Worm (Caenorhabditis elegans): Measurements from ENCODE around the gene nadk-1.

Gene nadk-1

ce11 chrIV:1443514-1443913, 13.4 kb upstream of the nadk-1 start:
- TF ChIP-seq dao-5 (tag; optimal IDR thresholded peaks at IDR 0.05) (no peak), him-1 (tag; optimal IDR thresholded peaks at IDR 0.05) (no peak), W03F9.2 (tag; optimal IDR thresholded peaks at IDR 0.05) (no peak)

ce11 chrIV:1443997-1444678, 12.7 kb upstream of the nadk-1 start:
- TF ChIP-seq W03F9.2 (tag; optimal IDR thresholded peaks at IDR 0.05), result no peak
- no peak for TF ChIP-seq dao-5 (tag; optimal IDR thresholded peaks at IDR 0.05)

ce11 chrIV:1445920-1446319, 11.0 kb upstream of the nadk-1 start, which contains the start of gene clp-7:
Gene clp-7, minus strand, starts transcription at chrIV:1445966.
- TF ChIP-seq W03F9.2 (tag; optimal IDR thresholded peaks at IDR 0.05) (no peak), him-1 (tag; optimal IDR thresholded peaks at IDR 0.05) (no peak), dao-5 (tag; optimal IDR thresholded peaks at IDR 0.05) (no peak)

ce11 chrIV:1452480-1452879, 4.4 kb upstream of the nadk-1 start:
- TF ChIP-seq dao-5 (tag; optimal IDR thresholded peaks at IDR 0.05) (no peak), W03F9.2 (tag; optimal IDR thresholded peaks at IDR 0.05) (no peak), him-1 (tag; optimal IDR thresholded peaks at IDR 0.05) (no peak)

- TF ChIP-seq him-1 (tag; optimal IDR thresholded peaks at IDR 0.05) (no peak), dao-5 (tag; optimal IDR thresholded peaks at IDR 0.05) (no peak), W03F9.2 (tag; optimal IDR thresholded peaks at IDR 0.05) (no peak)
These were observed 3.4 kb upstream of the nadk-1 start for ce11 chrIV:1453451-1453850.

ce11 chrIV:1454194-1454593, 2.7 kb upstream of the nadk-1 start:
- TF ChIP-seq W03F9.2 (tag; optimal IDR thresholded peaks at IDR 0.05), result no peak
- TF ChIP-seq him-1 (tag; optimal IDR thresholded peaks at IDR 0.05), result no peak
- TF ChIP-seq dao-5 (tag; optimal IDR thresholded peaks at IDR 0.05), result no peak

ce11 chrIV:1455006-1455405, 1.9 kb upstream of the nadk-1 start:
- no peak for TF ChIP-seq him-1 (tag; optimal IDR thresholded peaks at IDR 0.05)
- no peak for TF ChIP-seq dao-5 (tag; optimal IDR thresholded peaks at IDR 0.05)
- TF ChIP-seq W03F9.2 (tag; optimal IDR thresholded peaks at IDR 0.05), result no peak

ce11 chrIV:1458192-1458591, 1.3 kb downstream of the nadk-1 start:
- no peak for TF ChIP-seq dao-5 (tag; optimal IDR thresholded peaks at IDR 0.05)
- no peak for TF ChIP-seq W03F9.2 (tag; optimal IDR thresholded peaks at IDR 0.05)
- no peak for TF ChIP-seq him-1 (tag; optimal IDR thresholded peaks at IDR 0.05)

- no peak for TF ChIP-seq W03F9.2 (tag; optimal IDR thresholded peaks at IDR 0.05)
- no peak for TF ChIP-seq him-1 (tag; optimal IDR thresholded peaks at IDR 0.05)
- no peak for TF ChIP-seq dao-5 (tag; optimal IDR thresholded peaks at IDR 0.05)
These were observed 2.5 kb downstream of the nadk-1 start for ce11 chrIV:1459419-1459818.

ce11 chrIV:1459826-1460489, 3.1 kb downstream of the nadk-1 start:
- TF ChIP-seq W03F9.2 (tag; optimal IDR thresholded peaks at IDR 0.05) (no peak), him-1 (tag; optimal IDR thresholded peaks at IDR 0.05) (no peak), dao-5 (tag; optimal IDR thresholded peaks at IDR 0.05) (no peak)

ce11 chrIV:1460686-1461085, 3.8 kb downstream of the nadk-1 start, which contains the start of gene col-106:
Gene col-106, minus strand, starts transcription at chrIV:1460786.
- TF ChIP-seq him-1 (tag; optimal IDR thresholded peaks at IDR 0.05) (no peak), dao-5 (tag; optimal IDR thresholded peaks at IDR 0.05) (no peak), W03F9.2 (tag; optimal IDR thresholded peaks at IDR 0.05) (no peak)

ce11 chrIV:1461463-1461862, 4.6 kb downstream of the nadk-1 start:
- no peak for TF ChIP-seq W03F9.2 (tag; optimal IDR thresholded peaks at IDR 0.05)
- no peak for TF ChIP-seq dao-5 (tag; optimal IDR thresholded peaks at IDR 0.05)
- TF ChIP-seq him-1 (tag; optimal IDR thresholded peaks at IDR 0.05), result no peak

ce11 chrIV:1465462-1465861, 8.6 kb downstream of the nadk-1 start:
- TF ChIP-seq dao-5 (tag; optimal IDR thresholded peaks at IDR 0.05) (no peak), him-1 (tag; optimal IDR thresholded peaks at IDR 0.05) (no peak), W03F9.2 (tag; optimal IDR thresholded peaks at IDR 0.05) (no peak)

- TF ChIP-seq him-1 (tag; optimal IDR thresholded peaks at IDR 0.05), result no peak
- TF ChIP-seq W03F9.2 (tag; optimal IDR thresholded peaks at IDR 0.05), result no peak
- no peak for TF ChIP-seq dao-5 (tag; optimal IDR thresholded peaks at IDR 0.05)
These were observed 12.2 kb downstream of the nadk-1 start for ce11 chrIV:1469093-1469492.

ce11 chrIV:1470364-1470763, 13.5 kb downstream of the nadk-1 start:
- no peak for TF ChIP-seq him-1 (tag; optimal IDR thresholded peaks at IDR 0.05)
- TF ChIP-seq W03F9.2 (tag; optimal IDR thresholded peaks at IDR 0.05), result no peak
- no peak for TF ChIP-seq dao-5 (tag; optimal IDR thresholded peaks at IDR 0.05)

Data from whole organism, L4/young adult.